Fruit fly (Drosophila melanogaster) whole organism, embryonic: ENCODE results near the gene mRpS18C.

Experiments used
- B-H2 ChIP-seq: fragments of 200-800 bp; sonication (Bioruptor generic); optimal IDR thresholded peaks from 2 replicates; lab custom pipeline; 2018; ENCODE audit warnings: missing biosample characterization, mild to moderate bottlenecking, missing genetic modification characterization
- BEAF-32 ChIP-seq: fragments of 200-800 bp; sonication (Bioruptor generic); optimal IDR thresholded peaks from 3 replicates; lab custom pipeline; 2017; ENCODE audit warnings: missing biosample characterization, missing genetic modification characterization, mild to moderate bottlenecking, moderate library complexity, missing genetic modification reagents
- Blimp-1 ChIP-seq: fragments of 200-800 bp; sonication (Bioruptor generic); optimal IDR thresholded peaks from 3 replicates; lab custom pipeline; 2018; ENCODE audit warnings: missing biosample characterization, missing genetic modification characterization, mild to moderate bottlenecking, moderate library complexity, missing genetic modification reagents
- CG10321 ChIP-seq: fragments of 200-800 bp; sonication (Bioruptor generic); IDR thresholded peaks from 2 replicates; pipeline ENCODE4 v1.3.6; 2022; ENCODE audit warnings: missing biosample characterization, missing genetic modification characterization
- CG10543 ChIP-seq: fragments of 200-800 bp; sonication (Bioruptor generic); optimal IDR thresholded peaks from 3 replicates; lab custom pipeline; 2017; ENCODE audit warnings: missing biosample characterization, mild to moderate bottlenecking, missing genetic modification characterization, moderate library complexity
- CG11398 ChIP-seq: fragments of 200-800 bp; sonication (Bioruptor generic); optimal IDR thresholded peaks from 2 replicates; lab custom pipeline; 2016; ENCODE audit warnings: missing biosample characterization, missing genetic modification characterization
- CG12071 ChIP-seq: fragments of 200-800 bp; sonication (Bioruptor generic); optimal IDR thresholded peaks from 3 replicates; lab custom pipeline; 2018; ENCODE audit warnings: missing biosample characterization, mild to moderate bottlenecking, missing genetic modification characterization
- CG12744 ChIP-seq: fragments of 200-800 bp; sonication (Bioruptor generic); optimal IDR thresholded peaks from 2 replicates; lab custom pipeline; 2016; ENCODE audit warnings: missing biosample characterization, missing genetic modification characterization
- CG13894 ChIP-seq: fragments of 200-800 bp; sonication (Bioruptor generic); optimal IDR thresholded peaks from 3 replicates; lab custom pipeline; 2018; ENCODE audit warnings: missing biosample characterization, mild to moderate bottlenecking, missing genetic modification characterization, moderate library complexity
- CG14014 ChIP-seq: fragments of 200-800 bp; sonication (Bioruptor generic); IDR thresholded peaks from 2 replicates; pipeline ENCODE4 v1.3.6; 2022; ENCODE audit warnings: missing biosample characterization, missing genetic modification characterization
- CG15011 ChIP-seq: fragments of 200-800 bp; sonication (Bioruptor generic); optimal IDR thresholded peaks from 3 replicates; lab custom pipeline; 2018; ENCODE audit warnings: missing biosample characterization, mild to moderate bottlenecking, missing genetic modification characterization
- CG15479 ChIP-seq: fragments of 200-800 bp; sonication (Bioruptor generic); optimal IDR thresholded peaks from 3 replicates; lab custom pipeline; 2019; ENCODE audit warnings: missing biosample characterization, mild to moderate bottlenecking, missing genetic modification characterization, moderate library complexity
- CG15696 ChIP-seq: fragments of 200-800 bp; sonication (Bioruptor generic); optimal IDR thresholded peaks from 2 replicates; lab custom pipeline; 2019; ENCODE audit warnings: missing biosample characterization, mild to moderate bottlenecking, missing genetic modification characterization, moderate library complexity
- CG16813 ChIP-seq: fragments of 200-800 bp; sonication (Bioruptor generic); IDR thresholded peaks from 3 replicates; pipeline ENCODE4 v1.3.6; 2022; ENCODE audit warnings: missing biosample characterization, missing genetic modification characterization; ENCODE audit not compliant: partially characterized antibody
- CG17385 ChIP-seq: fragments of 200-800 bp; sonication (Bioruptor generic); optimal IDR thresholded peaks from 3 replicates; lab custom pipeline; 2018; ENCODE audit warnings: missing biosample characterization, mild to moderate bottlenecking, missing genetic modification characterization
- CG17912 ChIP-seq: fragments of 200-800 bp; sonication (Bioruptor generic); optimal IDR thresholded peaks from 2 replicates; lab custom pipeline; 2018; ENCODE audit warnings: missing biosample characterization, mild to moderate bottlenecking, missing genetic modification characterization
- CG4282 ChIP-seq: fragments of 200-800 bp; sonication (Bioruptor generic); optimal IDR thresholded peaks from 2 replicates; lab custom pipeline; 2016; ENCODE audit warnings: missing biosample characterization, missing genetic modification characterization
- CG43689 ChIP-seq: fragments of 200-800 bp; sonication (Bioruptor generic); IDR thresholded peaks from 2 replicates; pipeline ENCODE4 v1.3.6; 2022; ENCODE audit warnings: missing biosample characterization, missing genetic modification characterization
- CG4404 ChIP-seq: fragments of 200-800 bp; sonication (Bioruptor generic); IDR thresholded peaks from 2 replicates; pipeline ENCODE4 v1.3.6; 2022; ENCODE audit warnings: missing biosample characterization, missing genetic modification characterization
- CG6683 ChIP-seq: fragments of 200-800 bp; sonication (Bioruptor generic); optimal IDR thresholded peaks from 2 replicates; lab custom pipeline; 2017; ENCODE audit warnings: missing biosample characterization, mild to moderate bottlenecking, missing genetic modification characterization, missing genetic modification reagents
- CG6765 ChIP-seq: fragments of 200-800 bp; sonication (Bioruptor generic); optimal IDR thresholded peaks from 3 replicates; lab custom pipeline; 2017; ENCODE audit warnings: missing biosample characterization, mild to moderate bottlenecking, missing genetic modification characterization
- Dp ChIP-seq: fragments of 200-800 bp; sonication (Bioruptor generic); optimal IDR thresholded peaks from 2 replicates; lab custom pipeline; 2018; ENCODE audit warnings: missing biosample characterization, mild to moderate bottlenecking, missing genetic modification characterization, moderate library complexity
- Gug ChIP-seq: fragments of 200-800 bp; sonication (Bioruptor generic); IDR thresholded peaks from 4 replicates; pipeline ENCODE4 v1.3.6; 2022; ENCODE audit warnings: missing biosample characterization, missing genetic modification characterization
- HmgZ ChIP-seq: fragments of 200-800 bp; sonication (Bioruptor generic); optimal IDR thresholded peaks from 2 replicates; lab custom pipeline; 2018; ENCODE audit warnings: missing biosample characterization, mild to moderate bottlenecking, missing genetic modification characterization
- Hmr ChIP-seq: fragments of 200-800 bp; sonication (Bioruptor generic); optimal IDR thresholded peaks from 3 replicates; lab custom pipeline; 2017; ENCODE audit warnings: mild to moderate bottlenecking, missing biosample characterization, missing genetic modification reagents, missing genetic modification characterization
- Lim3 ChIP-seq: fragments of 200-800 bp; sonication (Bioruptor generic); IDR thresholded peaks from 2 replicates; pipeline ENCODE4 v1.3.6; 2022; ENCODE audit warnings: missing biosample characterization, missing genetic modification characterization
- MBD-R2 ChIP-seq: fragments of 200-800 bp; sonication (Bioruptor generic); IDR thresholded peaks from 2 replicates; pipeline ENCODE4 v1.3.6; 2022; ENCODE audit warnings: missing biosample characterization, missing genetic modification characterization
- NFAT ChIP-seq: fragments of 200-800 bp; sonication (Bioruptor generic); IDR thresholded peaks from 2 replicates; pipeline ENCODE4 v1.3.6; 2022; ENCODE audit warnings: missing biosample characterization, missing genetic modification characterization
- NK7.1 ChIP-seq: fragments of 200-800 bp; sonication (Bioruptor generic); optimal IDR thresholded peaks from 3 replicates; lab custom pipeline; 2016; ENCODE audit warnings: missing biosample characterization, missing genetic modification characterization
- Rfx ChIP-seq: fragments of 200-800 bp; sonication (Bioruptor generic); IDR thresholded peaks from 2 replicates; pipeline ENCODE4 v1.3.6; 2022; ENCODE audit warnings: missing biosample characterization, missing genetic modification characterization
- Stat92E ChIP-seq, 3 experiments: fragments of >200 bp in 2 of 3; fragments of 200-800 bp in 1 of 3; sonication (Bioruptor generic) in 1 of 3; optimal IDR thresholded peaks; 2 replicates each; lab custom pipeline; 2017 to 2019; ENCODE audit warnings: missing biosample characterization in 3 of 3, missing genetic modification characterization in 3 of 3, mild to moderate bottlenecking in 1 of 3, moderate library complexity in 1 of 3
- bab2 ChIP-seq: fragments of 200-800 bp; sonication (Bioruptor generic); optimal IDR thresholded peaks from 2 replicates; lab custom pipeline; 2016; ENCODE audit warnings: missing biosample characterization, missing genetic modification characterization
- bigmax ChIP-seq: fragments of 200-800 bp; sonication (Bioruptor generic); optimal IDR thresholded peaks from 2 replicates; lab custom pipeline; 2018; ENCODE audit warnings: missing biosample characterization, mild to moderate bottlenecking, missing genetic modification characterization
- ftz-f1 ChIP-seq: fragments of 200-800 bp; sonication (Bioruptor generic); optimal IDR thresholded peaks from 2 replicates; lab custom pipeline; 2016; ENCODE audit warnings: missing biosample characterization, missing genetic modification characterization
- gce ChIP-seq: fragments of 200-800 bp; sonication (Bioruptor generic); IDR thresholded peaks from 3 replicates; pipeline ENCODE4 v1.3.6; 2022; ENCODE audit warnings: missing biosample characterization, missing genetic modification characterization
- gem ChIP-seq: fragments of 200-800 bp; sonication (Bioruptor generic); optimal IDR thresholded peaks from 2 replicates; lab custom pipeline; 2019; ENCODE audit warnings: missing biosample characterization, mild to moderate bottlenecking, missing genetic modification characterization, moderate library complexity
- gro ChIP-seq: fragments of 200-800 bp; sonication (Bioruptor generic); optimal IDR thresholded peaks from 2 replicates; lab custom pipeline; 2016; ENCODE audit warnings: missing biosample characterization, missing genetic modification characterization
- ham ChIP-seq: fragments of 200-800 bp; sonication (Bioruptor generic); IDR thresholded peaks from 2 replicates; pipeline ENCODE4 v1.3.6; 2022; ENCODE audit warnings: missing biosample characterization, missing genetic modification characterization
- hb ChIP-seq: fragments of 200-800 bp; sonication (Bioruptor generic); IDR thresholded peaks from 3 replicates; pipeline ENCODE4 v1.3.6; 2022; ENCODE audit warnings: missing biosample characterization, missing genetic modification characterization; ENCODE audit not compliant: partially characterized antibody
- ind ChIP-seq: fragments of 200-800 bp; sonication (Bioruptor generic); optimal IDR thresholded peaks from 3 replicates; lab custom pipeline; 2016; ENCODE audit warnings: missing biosample characterization, missing genetic modification characterization
- jigr1 ChIP-seq: fragments of 200-800 bp; sonication (Bioruptor generic); IDR thresholded peaks from 3 replicates; pipeline ENCODE4 v1.3.6; 2022; ENCODE audit warnings: missing biosample characterization, missing genetic modification characterization
- lmd ChIP-seq: fragments of 200-800 bp; sonication (Bioruptor generic); IDR thresholded peaks from 2 replicates; pipeline ENCODE4 v1.3.6; 2022; ENCODE audit warnings: missing biosample characterization, missing genetic modification characterization
- onecut ChIP-seq: fragments of 200-800 bp; sonication (Bioruptor generic); IDR thresholded peaks from 2 replicates; pipeline ENCODE4 v1.3.6; 2022; ENCODE audit warnings: missing biosample characterization, missing genetic modification characterization
- org-1 ChIP-seq: fragments of 200-800 bp; sonication (Bioruptor generic); optimal IDR thresholded peaks from 2 replicates; lab custom pipeline; 2017; ENCODE audit warnings: missing biosample characterization, missing genetic modification characterization
- p53 ChIP-seq: fragments of 200-800 bp; sonication (Bioruptor generic); optimal IDR thresholded peaks from 2 replicates; lab custom pipeline; 2016; ENCODE audit warnings: missing biosample characterization, missing genetic modification characterization
- slbo ChIP-seq: fragments of 200-800 bp; sonication (Bioruptor generic); IDR thresholded peaks from 2 replicates; pipeline ENCODE4 v1.3.6; 2022; ENCODE audit warnings: missing biosample characterization, missing genetic modification characterization
- stc ChIP-seq: fragments of 200-800 bp; sonication (Bioruptor generic); IDR thresholded peaks from 2 replicates; pipeline ENCODE4 v1.3.6; 2022; ENCODE audit warnings: missing biosample characterization, missing genetic modification characterization
- toy ChIP-seq: fragments of 200-800 bp; sonication (Bioruptor generic); IDR thresholded peaks from 2 replicates; pipeline ENCODE4 v1.3.6; 2022; ENCODE audit warnings: missing biosample characterization, missing genetic modification characterization
- unc-4 ChIP-seq: fragments of 200-800 bp; sonication (Bioruptor generic); IDR thresholded peaks from 2 replicates; pipeline ENCODE4 v1.3.6; 2022; ENCODE audit warnings: missing biosample characterization, missing genetic modification characterization; ENCODE audit not compliant: partially characterized antibody
- z ChIP-seq: fragments of 200-800 bp; sonication (Bioruptor generic); IDR thresholded peaks from 3 replicates; pipeline ENCODE4 v1.3.6; 2022; ENCODE audit warnings: missing biosample characterization, missing genetic modification characterization

The mRpS18C gene

DNA sequence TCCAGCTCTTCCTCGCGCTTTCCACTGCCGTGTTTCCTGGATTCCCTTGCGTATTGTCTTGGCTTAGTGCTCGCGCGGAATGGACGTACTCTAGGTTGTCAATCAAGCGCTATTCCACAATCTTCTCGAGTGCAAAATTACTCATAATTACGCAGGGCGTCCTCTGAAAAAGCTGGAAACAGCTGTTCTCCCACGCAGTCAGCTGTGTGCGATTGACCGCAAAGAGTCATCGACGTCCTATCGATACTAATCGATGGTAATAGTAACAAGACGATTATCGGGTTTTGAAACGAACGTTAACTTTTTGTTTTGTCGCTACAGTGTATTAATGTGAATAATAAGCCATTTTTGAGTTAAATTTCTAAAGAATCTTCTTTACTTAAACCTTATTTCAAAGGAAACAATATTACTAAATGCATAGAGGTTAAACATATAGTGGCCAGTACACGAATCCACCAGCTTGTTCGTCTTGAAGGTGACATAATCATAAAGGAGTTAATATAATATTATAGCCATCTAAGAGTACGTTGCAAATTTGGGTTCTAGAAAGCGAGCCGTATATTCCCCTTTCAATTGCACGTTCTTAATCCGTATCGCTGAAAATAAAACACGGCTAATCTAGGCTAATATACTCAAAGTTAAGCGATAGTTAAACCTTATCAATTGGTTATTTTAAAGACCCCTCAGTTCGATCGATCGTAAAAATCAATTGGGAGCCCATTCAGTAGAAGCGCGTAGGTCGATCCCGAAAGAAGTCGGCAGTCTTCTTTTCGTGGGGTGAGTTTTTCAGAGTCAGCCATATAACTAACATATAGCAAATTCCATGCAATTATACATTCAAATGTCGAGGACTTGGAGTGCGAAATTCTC lies 35.5 kb downstream of the mRpS18C start, which contains the start of the genes CG2224 and CDase (continued):
- no peak for TF ChIP-seq gem (tag; lab: Kevin White, UChicago)
- no peak for TF ChIP-seq Blimp-1 (GFP tag; lab: Kevin White, UChicago)
- no peak for TF ChIP-seq toy (GFP tag; lab: Robert Waterston, UW)
- TF ChIP-seq CG12744 (GFP tag; lab: Kevin White, UChicago), result no peak
- no peak for TF ChIP-seq Hmr
- TF ChIP-seq gro, result no peak
- TF ChIP-seq Dp (GFP tag; lab: Kevin White, UChicago), result peak; percentile 74
- peak; percentile 96 for TF ChIP-seq unc-4 (GFP tag; lab: Robert Waterston, UW)
- no peak for TF ChIP-seq CG10543 (GFP tag; lab: Kevin White, UChicago)
- TF ChIP-seq CG4404 (GFP tag; lab: Robert Waterston, UW), result no peak
- TF ChIP-seq ftz-f1 (GFP tag; lab: Kevin White, UChicago), result no peak
- TF ChIP-seq z (GFP tag; lab: Robert Waterston, UW), result no peak
- no peak for TF ChIP-seq CG15011
- no peak for TF ChIP-seq org-1 (GFP tag; lab: Kevin White, UChicago)
- no peak for TF ChIP-seq CG6765 (GFP tag; lab: Kevin White, UChicago)
- TF ChIP-seq bigmax, result no peak
- no peak for TF ChIP-seq CG15696
- no peak for TF ChIP-seq jigr1
- TF ChIP-seq Lim3 (GFP tag; lab: Robert Waterston, UW), result no peak
- no peak for TF ChIP-seq CG6683 (GFP tag; lab: Kevin White, UChicago)
- no peak for TF ChIP-seq CG12071
- TF ChIP-seq B-H2, result no peak
- no peak for TF ChIP-seq CG43689
- peak; percentile 82 for TF ChIP-seq hb (GFP tag; lab: Robert Waterston, UW)
- TF ChIP-seq onecut (GFP tag; lab: Robert Waterston, UW), result no peak
- TF ChIP-seq lmd (GFP tag; lab: Robert Waterston, UW), result no peak
- TF ChIP-seq CG14014, result no peak
- TF ChIP-seq gce, result no peak
- TF ChIP-seq p53 (GFP tag; lab: Kevin White, UChicago), result no peak
- peak; percentile 34 for TF ChIP-seq HmgZ
- TF ChIP-seq bab2 (GFP tag; lab: Kevin White, UChicago), result no peak
- no peak for TF ChIP-seq CG17912 (GFP tag; lab: Kevin White, UChicago)
- no peak for TF ChIP-seq NK7.1 (GFP tag; lab: Kevin White, UChicago)
- TF ChIP-seq Stat92E (GFP tag; optimal IDR thresholded peaks at IDR 0.05; lab: Kevin White, UChicago), result no peak
- TF ChIP-seq CG4282, result no peak
- no peak for TF ChIP-seq ind (GFP tag; lab: Kevin White, UChicago)
- no peak for TF ChIP-seq CG11398 (GFP tag; lab: Kevin White, UChicago)
- peak; percentile 84 for TF ChIP-seq CG16813 (GFP tag; lab: Robert Waterston, UW)
- no peak for TF ChIP-seq CG15479 (GFP tag; lab: Kevin White, UChicago)
- peak; percentile 82 for TF ChIP-seq BEAF-32 (GFP tag; lab: Kevin White, UChicago)
- TF ChIP-seq slbo (GFP tag; lab: Robert Waterston, UW), result no peak
- TF ChIP-seq CG13894 (tag; lab: Kevin White, UChicago), result no peak
- TF ChIP-seq ham (GFP tag; lab: Robert Waterston, UW), result no peak
- TF ChIP-seq Gug (GFP tag; lab: Robert Waterston, UW), result no peak
- no peak for TF ChIP-seq Rfx (GFP tag; lab: Robert Waterston, UW)
- TF ChIP-seq CG17385 (GFP tag; lab: Kevin White, UChicago), result no peak
- TF ChIP-seq MBD-R2, result peak; percentile 89
- TF ChIP-seq stc (GFP tag; lab: Robert Waterston, UW), result no peak
- no peak for TF ChIP-seq NFAT (GFP tag; lab: Robert Waterston, UW)
- TF ChIP-seq CG10321, result no peak
